Fruit fly (Drosophila melanogaster) whole organism, embryonic: ENCODE data around the gene prg.

Source experiments
- Awh ChIP-seq: fragments of 200-800 bp; sonication (Bioruptor generic); IDR thresholded peaks from 2 replicates; pipeline ENCODE4, ENCODE4 v1.3.6; 2022; ENCODE audit warnings: missing biosample characterization, missing genetic modification characterization
- B-H2 ChIP-seq: fragments of 200-800 bp; sonication (Bioruptor generic); optimal IDR thresholded peaks from 2 replicates; lab custom pipeline; 2018; ENCODE audit warnings: missing biosample characterization, mild to moderate bottlenecking, missing genetic modification characterization
- Bgb ChIP-seq: fragments of 200-800 bp; sonication (Bioruptor generic); IDR thresholded peaks from 2 replicates; pipeline ENCODE4 v1.3.6; 2022; ENCODE audit warnings: missing biosample characterization, missing genetic modification characterization; ENCODE audit not compliant: partially characterized antibody
- CG10959 ChIP-seq: fragments of 200-800 bp; sonication (Bioruptor generic); IDR thresholded peaks from 2 replicates; pipeline ENCODE4 v1.3.6; 2022; ENCODE audit warnings: missing biosample characterization, missing genetic modification characterization
- CG12769 ChIP-seq: fragments of 200-800 bp; sonication (Bioruptor generic); optimal IDR thresholded peaks from 2 replicates; lab custom pipeline; 2019; ENCODE audit warnings: missing biosample characterization, mild to moderate bottlenecking, missing genetic modification characterization, moderate library complexity
- CG14710 ChIP-seq: fragments of 200-800 bp; sonication (Bioruptor generic); optimal IDR thresholded peaks from 3 replicates; lab custom pipeline; 2019; ENCODE audit warnings: missing biosample characterization, mild to moderate bottlenecking, missing genetic modification characterization, moderate library complexity
- CG15479 ChIP-seq: fragments of 200-800 bp; sonication (Bioruptor generic); optimal IDR thresholded peaks from 3 replicates; lab custom pipeline; 2019; ENCODE audit warnings: missing biosample characterization, mild to moderate bottlenecking, missing genetic modification characterization, moderate library complexity
- CG17328 ChIP-seq: fragments of 200-800 bp; sonication (Bioruptor generic); IDR thresholded peaks from 2 replicates; pipeline ENCODE4 v1.3.6; 2022; ENCODE audit warnings: missing biosample characterization, missing genetic modification characterization
- CG2120 ChIP-seq: fragments of 200-800 bp; sonication (Bioruptor generic); optimal IDR thresholded peaks from 3 replicates; lab custom pipeline; 2016; ENCODE audit warnings: missing biosample characterization, missing genetic modification characterization
- CG2199 ChIP-seq: fragments of 200-800 bp; sonication (Bioruptor generic); IDR thresholded peaks from 3 replicates; pipeline ENCODE4 v1.3.6; 2022; ENCODE audit warnings: missing biosample characterization, missing genetic modification characterization
- CG32767 ChIP-seq: fragments of 200-800 bp; sonication (Bioruptor generic); IDR thresholded peaks from 2 replicates; pipeline ENCODE4 v1.3.6; 2022; ENCODE audit warnings: missing biosample characterization, missing genetic modification characterization
- CG4404 ChIP-seq: fragments of 200-800 bp; sonication (Bioruptor generic); IDR thresholded peaks from 2 replicates; pipeline ENCODE4 v1.3.6; 2022; ENCODE audit warnings: missing biosample characterization, missing genetic modification characterization
- CG4617 ChIP-seq: fragments of 200-800 bp; sonication (Bioruptor generic); optimal IDR thresholded peaks from 3 replicates; lab custom pipeline; 2016; ENCODE audit warnings: missing biosample characterization, missing genetic modification characterization, borderline replicate concordance
- CG6791 ChIP-seq: fragments of 200-800 bp; sonication (Bioruptor generic); IDR thresholded peaks from 3 replicates; pipeline ENCODE4 v1.3.6; 2022; ENCODE audit warnings: missing biosample characterization, missing genetic modification characterization; ENCODE audit not compliant: partially characterized antibody
- CG7745 ChIP-seq: fragments of 200-800 bp; sonication (Bioruptor generic); optimal IDR thresholded peaks from 2 replicates; lab custom pipeline; 2018; ENCODE audit warnings: missing biosample characterization, mild to moderate bottlenecking, missing genetic modification characterization, moderate library complexity
- CG9797 ChIP-seq: fragments of 200-800 bp; sonication (Bioruptor generic); optimal IDR thresholded peaks from 3 replicates; lab custom pipeline; 2018; ENCODE audit warnings: missing biosample characterization, mild to moderate bottlenecking, missing genetic modification characterization
- D ChIP-seq, 2 experiments: fragments of 200-800 bp in 1 of 2; fragments of >200 bp in 1 of 2; sonication (Bioruptor generic) in 1 of 2; optimal IDR thresholded peaks; 2 replicates in 1 of 2; 3 replicates in 1 of 2; lab custom pipeline; 2017; ENCODE audit warnings: mild to moderate bottlenecking in 1 of 2, missing biosample characterization in 1 of 2, missing genetic modification characterization in 1 of 2, missing genetic modification reagents in 1 of 2
- Deaf1 ChIP-seq: fragments of 200-800 bp; optimal IDR thresholded peaks from 3 replicates; lab custom pipeline; 2019; ENCODE audit warnings: missing biosample characterization, mild to moderate bottlenecking, missing genetic modification characterization, moderate library complexity
- Dfd ChIP-seq, 2 experiments: fragments of >200 bp; optimal IDR thresholded peaks; 2 replicates each; lab custom pipeline; 2017; ENCODE audit warnings: missing biosample characterization in 2 of 2, missing genetic modification characterization in 2 of 2
- Drgx ChIP-seq: fragments of 200-800 bp; sonication (Bioruptor generic); IDR thresholded peaks from 2 replicates; pipeline ENCODE4 v1.3.6; 2022; ENCODE audit warnings: missing biosample characterization, missing genetic modification characterization
- E2f2 ChIP-seq: fragments of 200-800 bp; sonication (Bioruptor generic); IDR thresholded peaks from 2 replicates; pipeline ENCODE4 v1.3.6; 2022; ENCODE audit warnings: missing biosample characterization, missing genetic modification characterization
- Elba2 ChIP-seq: fragments of 200-800 bp; sonication (Bioruptor generic); optimal IDR thresholded peaks from 3 replicates; lab custom pipeline; 2016; ENCODE audit warnings: missing biosample characterization, missing genetic modification characterization
- Ets65A ChIP-seq: fragments of 200-800 bp; sonication (Bioruptor generic); peaks from one replicate; lab custom pipeline; 2016; ENCODE audit warnings: missing biosample characterization, missing genetic modification characterization
- Fer1 ChIP-seq: fragments of 200-800 bp; sonication (Bioruptor generic); optimal IDR thresholded peaks from 2 replicates; lab custom pipeline; 2017; ENCODE audit warnings: missing biosample characterization, mild to moderate bottlenecking, missing genetic modification characterization
- H2.0 ChIP-seq: fragments of 200-800 bp; sonication (Bioruptor generic); IDR thresholded peaks from 2 replicates; pipeline ENCODE4 v1.3.6; 2022; ENCODE audit warnings: missing biosample characterization, missing genetic modification characterization
- Hmx ChIP-seq: fragments of 200-800 bp; sonication (Bioruptor generic); optimal IDR thresholded peaks from 2 replicates; lab custom pipeline; 2016; ENCODE audit warnings: missing biosample characterization, missing genetic modification characterization
- MTF-1 ChIP-seq: fragments of 200-800 bp; sonication (Bioruptor generic); optimal IDR thresholded peaks from 2 replicates; lab custom pipeline; 2018; ENCODE audit warnings: missing biosample characterization, mild to moderate bottlenecking, missing genetic modification characterization, borderline replicate concordance
- Med ChIP-seq: fragments of 200-800 bp; sonication (Bioruptor generic); peaks from one replicate; lab custom pipeline; 2016; ENCODE audit warnings: missing biosample characterization, missing genetic modification characterization, mild to moderate bottlenecking, inconsistent platforms, moderate library complexity
- NfI ChIP-seq: fragments of 200-800 bp; sonication (Bioruptor generic); optimal IDR thresholded peaks from 3 replicates; lab custom pipeline; 2018; ENCODE audit warnings: missing biosample characterization, mild to moderate bottlenecking, missing genetic modification characterization, moderate library complexity
- Poxn ChIP-seq: fragments of 200-800 bp; sonication (Bioruptor generic); IDR thresholded peaks from 2 replicates; pipeline ENCODE4 v1.3.6; 2022; ENCODE audit warnings: missing biosample characterization, missing genetic modification characterization
- Ravus ChIP-seq: fragments of 200-800 bp; sonication (Bioruptor generic); IDR thresholded peaks from 2 replicates; pipeline ENCODE4 v1.3.6; 2022; ENCODE audit warnings: missing biosample characterization, missing genetic modification characterization
- ac ChIP-seq: fragments of 200-800 bp; sonication (Bioruptor generic); optimal IDR thresholded peaks from 3 replicates; lab custom pipeline; 2017; ENCODE audit warnings: missing biosample characterization, mild to moderate bottlenecking, missing genetic modification characterization
- bsh ChIP-seq, 2 experiments: fragments of 200-800 bp; sonication (Bioruptor generic); optimal IDR thresholded peaks; 2 replicates each; lab custom pipeline; 2017 to 2018; ENCODE audit warnings: mild to moderate bottlenecking in 2 of 2, missing biosample characterization in 2 of 2, missing genetic modification characterization in 2 of 2, moderate library complexity in 1 of 2
- cg ChIP-seq: fragments of 200-800 bp; sonication (Bioruptor generic); optimal IDR thresholded peaks from 3 replicates; lab custom pipeline; 2019; ENCODE audit warnings: missing biosample characterization, mild to moderate bottlenecking, missing genetic modification characterization, moderate library complexity
- corto ChIP-seq: fragments of 200-800 bp; sonication (Bioruptor generic); optimal IDR thresholded peaks from 2 replicates; lab custom pipeline; 2016; ENCODE audit warnings: missing biosample characterization, mild to moderate bottlenecking, missing genetic modification characterization, moderate library complexity
- danr ChIP-seq: fragments of 200-800 bp; sonication (Bioruptor generic); IDR thresholded peaks from 2 replicates; pipeline ENCODE4 v1.3.6; 2022; ENCODE audit warnings: missing biosample characterization, missing genetic modification characterization
- dmrt11E ChIP-seq: fragments of 200-800 bp; sonication (Bioruptor generic); optimal IDR thresholded peaks from 3 replicates; lab custom pipeline; 2018; ENCODE audit warnings: missing biosample characterization, mild to moderate bottlenecking, missing genetic modification characterization, moderate library complexity
- insv ChIP-seq, 2 experiments: fragments of 200-800 bp; sonication (Bioruptor generic); optimal IDR thresholded peaks; 3 replicates each; lab custom pipeline; 2016 to 2018; ENCODE audit warnings: missing biosample characterization in 2 of 2, missing genetic modification characterization in 2 of 2
- lbe ChIP-seq: fragments of 200-800 bp; sonication (Bioruptor generic); optimal IDR thresholded peaks from 2 replicates; lab custom pipeline; 2016; ENCODE audit warnings: missing biosample characterization, mild to moderate bottlenecking, missing genetic modification characterization
- nom ChIP-seq: fragments of 200-800 bp; sonication (Bioruptor generic); optimal IDR thresholded peaks from 2 replicates; lab custom pipeline; 2017; ENCODE audit warnings: missing biosample characterization, missing genetic modification characterization, mild to moderate bottlenecking, moderate library complexity, missing genetic modification reagents
- sens ChIP-seq: fragments of 200-800 bp; sonication (Bioruptor generic); peaks from one replicate; lab custom pipeline; 2016; ENCODE audit warnings: missing biosample characterization, missing genetic modification characterization
- sqz ChIP-seq: fragments of 200-800 bp; sonication (Bioruptor generic); optimal IDR thresholded peaks from 3 replicates; lab custom pipeline; 2018; ENCODE audit warnings: missing biosample characterization, mild to moderate bottlenecking, missing genetic modification characterization
- tap ChIP-seq: fragments of 200-800 bp; optimal IDR thresholded peaks from 3 replicates; lab custom pipeline; 2019; ENCODE audit warnings: missing biosample characterization, mild to moderate bottlenecking, missing genetic modification characterization, moderate library complexity
- tup ChIP-seq: fragments of 200-800 bp; sonication (Bioruptor generic); optimal IDR thresholded peaks from 2 replicates; lab custom pipeline; 2016; ENCODE audit warnings: missing biosample characterization, mild to moderate bottlenecking, missing genetic modification characterization, moderate library complexity
- twi ChIP-seq: fragments of 200-800 bp; optimal IDR thresholded peaks from 2 replicates; lab custom pipeline; 2019; ENCODE audit warnings: missing biosample characterization, mild to moderate bottlenecking, missing genetic modification characterization, moderate library complexity
- yki ChIP-seq: fragments of >200 bp; optimal IDR thresholded peaks from 3 replicates; lab custom pipeline; 2018

The prg gene

dm6 chr2L:8478379-8478778 is 14.1 kb downstream of the prg start (continued):
- TF ChIP-seq D (optimal IDR thresholded peaks at IDR 0.05; lab: Kevin White, UChicago) (peak; percentile 15), D (GFP tag; optimal IDR thresholded peaks at IDR 0.05; lab: Kevin White, UChicago) (no peak), CG17328 (GFP tag; lab: Robert Waterston, UW) (0 out of 2 replicates have a peak, but pooled peaks have one; percentile 12), Deaf1 (tag; lab: Kevin White, UChicago) (peak; percentile 24)

- TF ChIP-seq CG10959 (GFP tag; lab: Robert Waterston, UW) (no peak), H2.0 (GFP tag; lab: Robert Waterston, UW) (no peak), CG4617 (no peak), insv (GFP tag; optimal IDR thresholded peaks at IDR 0.05; lab: Kevin White, UChicago) (peak in 1 of 2 experiments; percentile 86), cg (GFP tag; lab: Kevin White, UChicago) (peak; percentile 33), corto (peak; percentile 54), Hmx (GFP tag; lab: Kevin White, UChicago) (no peak), B-H2 (GFP tag; lab: Kevin White, UChicago) (no peak), Elba2 (GFP tag; lab: Kevin White, UChicago) (peak; percentile 34), CG2120 (GFP tag; lab: Kevin White, UChicago) (no peak), Poxn (GFP tag; lab: Robert Waterston, UW) (no peak), CG12769 (tag; lab: Kevin White, UChicago) (peak; percentile 41), CG15479 (GFP tag; lab: Kevin White, UChicago) (peak; percentile 18), lbe (peak; percentile 36), CG32767 (GFP tag; lab: Robert Waterston, UW) (0 out of 2 replicates have a peak, but pooled peaks have one; percentile 36), CG2199 (peak; percentile 72; the same call in 1 of the 3 replicates), sqz (GFP tag; lab: Kevin White, UChicago) (peak; percentile 23), Bgb (GFP tag; lab: Robert Waterston, UW) (no peak), CG6791 (GFP tag; lab: Robert Waterston, UW) (peak; percentile 29; the same call in 1 of the 3 replicates), twi (tag; lab: Kevin White, UChicago) (no peak), E2f2 (GFP tag; lab: Robert Waterston, UW) (no peak), Drgx (GFP tag; lab: Robert Waterston, UW) (peak; percentile 66), Deaf1 (tag; lab: Kevin White, UChicago) (peak; percentile 60), CG9797 (GFP tag; lab: Kevin White, UChicago) (no peak), danr (GFP tag; lab: Robert Waterston, UW) (no peak), Dfd (GFP tag; optimal IDR thresholded peaks at IDR 0.05; lab: Kevin White, UChicago) (no peak), tap (tag; lab: Kevin White, UChicago) (no peak), Fer1 (GFP tag; lab: Kevin White, UChicago) (no peak), ac (peak; percentile 0), CG14710 (no peak), dmrt11E (tag; lab: Kevin White, UChicago) (no peak), nom (peak; percentile 99), Awh (GFP tag; lab: Robert Waterston, UW) (0 out of 2 replicates have a peak, but pooled peaks have one; percentile 10), Med (GFP tag; lab: Kevin White, UChicago) (peak; percentile 70), sens (GFP tag; lab: Kevin White, UChicago) (no peak), CG7745 (tag; lab: Kevin White, UChicago) (no peak), MTF-1 (GFP tag; lab: Kevin White, UChicago) (no peak), tup (GFP tag; lab: Kevin White, UChicago) (no peak), CG4404 (no peak), yki (no peak), Ets65A (peak; percentile 9), Ravus (GFP tag; lab: Robert Waterston, UW) (no peak), bsh (GFP tag; optimal IDR thresholded peaks at IDR 0.05; lab: Kevin White, UChicago) (peak in 1 of 2 experiments; percentile 96), NfI (GFP tag; lab: Kevin White, UChicago) (no peak)
These were observed 14.8 kb downstream of the prg start for dm6 chr2L:8478911-8479706.
